Fruit fly (Drosophila melanogaster) Kc167 (cell line): ENCODE data around the gene CG14408.

Experiments
- Myc ChIP-seq: fragments of >200 bp; optimal IDR thresholded peaks from 2 replicates; lab custom pipeline; 2017; ENCODE audit warnings: missing external identifiers
- Sin3A ChIP-seq: fragments of >200 bp; optimal IDR thresholded peaks from 2 replicates; lab custom pipeline; 2018; ENCODE audit warnings: missing external identifiers
- h ChIP-seq: fragments of >200 bp; optimal IDR thresholded peaks from 3 replicates; lab custom pipeline; 2018; ENCODE audit warnings: missing external identifiers
- psq ChIP-seq: fragments of >200 bp; optimal IDR thresholded peaks from 2 replicates; lab custom pipeline; 2017; ENCODE audit warnings: missing external identifiers
- ttk ChIP-seq: sonication (Bioruptor generic); optimal IDR thresholded peaks from 2 replicates; lab custom pipeline; 2017; ENCODE audit warnings: missing external identifiers

- TF ChIP-seq Sin3A (lab: Kevin White, UChicago) (no peak), ttk (lab: Kevin White, UChicago) (no peak), h (lab: Kevin White, UChicago) (no peak), Myc (lab: Kevin White, UChicago) (no peak), psq (no peak)
Measured at dm6 chrX:14850069-14850468, 18.2 kb upstream of the CG14408 start.
